Fruit fly (Drosophila melanogaster) S2 (cell line): Measurements from ENCODE around the gene mtsh.

ENCODE experiments used
- CG8478 ChIP-seq: fragments of >200 bp; optimal IDR thresholded peaks from 2 replicates; lab custom pipeline; 2018
- CTCF ChIP-seq, 2 experiments: fragments of >200 bp; optimal IDR thresholded peaks; 2 replicates each; lab custom pipeline; 2018

The mtsh gene

dm6 chr2L:8304635-8305034 lies 15.1 kb downstream of the mtsh start:
- TF ChIP-seq CG8478 (lab: Kevin White, UChicago) (no peak), CTCF (optimal IDR thresholded peaks at IDR 0.05; lab: Kevin White, UChicago) (no peak)

- TF ChIP-seq CG8478 (lab: Kevin White, UChicago) (no peak), CTCF (optimal IDR thresholded peaks at IDR 0.05; lab: Kevin White, UChicago) (no peak)
Measured at dm6 chr2L:8302766-8303479, 16.8 kb downstream of the mtsh start, which contains the start of the genes wol and Scgalpha. Gene wol (minus strand): TSS chr2L:8302985. Gene Scgalpha (plus strand): TSS chr2L:8303429.

- peak in 1 of 2 experiments; percentile 44 for TF ChIP-seq CTCF (optimal IDR thresholded peaks at IDR 0.05; lab: Kevin White, UChicago)
- TF ChIP-seq CG8478 (lab: Kevin White, UChicago): no peak
Measured at dm6 chr2L:8300220-8301167, 19.2 kb downstream of the mtsh start, which contains the start of gene Btk. Gene Btk (minus strand): TSS chr2L:8301079.

dm6 chr2L:8299194-8299811 lies 20.4 kb downstream of the mtsh start:
- TF ChIP-seq CG8478 (lab: Kevin White, UChicago): no peak
- TF ChIP-seq CTCF (optimal IDR thresholded peaks at IDR 0.05; lab: Kevin White, UChicago): no peak

dm6 chr2L:8297070-8297469 lies 22.6 kb downstream of the mtsh start:
- no peak for TF ChIP-seq CG8478 (lab: Kevin White, UChicago)
- no peak for TF ChIP-seq CTCF (optimal IDR thresholded peaks at IDR 0.05; lab: Kevin White, UChicago)

- TF ChIP-seq CTCF (optimal IDR thresholded peaks at IDR 0.05; lab: Kevin White, UChicago): no peak
- TF ChIP-seq CG8478 (lab: Kevin White, UChicago): no peak
Measured at dm6 chr2L:8296395-8296794, 23.3 kb downstream of the mtsh start.

dm6 chr2L:8294043-8294442 lies 25.7 kb downstream of the mtsh start:
- TF ChIP-seq CG8478 (lab: Kevin White, UChicago): no peak
- no peak for TF ChIP-seq CTCF (optimal IDR thresholded peaks at IDR 0.05; lab: Kevin White, UChicago)

dm6 chr2L:8293449-8293848 lies 26.3 kb downstream of the mtsh start:
- TF ChIP-seq CG8478 (lab: Kevin White, UChicago) (no peak), CTCF (optimal IDR thresholded peaks at IDR 0.05; lab: Kevin White, UChicago) (no peak)

dm6 chr2L:8292159-8292887 lies 27.4 kb downstream of the mtsh start:
- no peak for TF ChIP-seq CG8478 (lab: Kevin White, UChicago)
- TF ChIP-seq CTCF (optimal IDR thresholded peaks at IDR 0.05; lab: Kevin White, UChicago): no peak

dm6 chr2L:8290653-8291233 lies 29.0 kb downstream of the mtsh start:
- TF ChIP-seq CTCF (optimal IDR thresholded peaks at IDR 0.05; lab: Kevin White, UChicago): no peak

dm6 chr2L:8290092-8290424 lies 29.6 kb downstream of the mtsh start:
- TF ChIP-seq CTCF (optimal IDR thresholded peaks at IDR 0.05; lab: Kevin White, UChicago) (no peak), CG8478 (lab: Kevin White, UChicago) (no peak)

dm6 chr2L:8289352-8290091 lies 30.2 kb downstream of the mtsh start:
- TF ChIP-seq CTCF (optimal IDR thresholded peaks at IDR 0.05; lab: Kevin White, UChicago) (no peak), CG8478 (lab: Kevin White, UChicago) (no peak)

- no peak for TF ChIP-seq CTCF (optimal IDR thresholded peaks at IDR 0.05; lab: Kevin White, UChicago)
- no peak for TF ChIP-seq CG8478 (lab: Kevin White, UChicago)
Measured at dm6 chr2L:8288087-8288486, 31.6 kb downstream of the mtsh start.
